Worm (Caenorhabditis elegans): ENCODE data around the gene pinn-4.

ce11 chrII:13414554-13415057 is 11.8 kb downstream of the pinn-4 start, which contains the start of gene Y48E1C.1:
- TF ChIP-seq nhr-80 (tag; optimal IDR thresholded peaks at IDR 0.05): no peak
- no peak for TF ChIP-seq efl-1 (GFP tag; optimal IDR thresholded peaks at IDR 0.05)
- no peak for TF ChIP-seq ccch-3 (GFP tag; optimal IDR thresholded peaks at IDR 0.05)
- no peak for TF ChIP-seq him-1 (tag; optimal IDR thresholded peaks at IDR 0.05)
- TF ChIP-seq xnd-1 (tag; optimal IDR thresholded peaks at IDR 0.05): no peak
- TF ChIP-seq D2030.7 (GFP tag; IDR thresholded peaks at IDR 0.05): no peak
- no peak for TF ChIP-seq C17E4.6 (GFP tag; IDR thresholded peaks at IDR 0.05)
- TF ChIP-seq snpc-1.3 (tag; optimal IDR thresholded peaks at IDR 0.05; ENCODE audit: insufficient read depth): no peak
- no peak for TF ChIP-seq mel-28 (tag; optimal IDR thresholded peaks at IDR 0.05; ENCODE audit: borderline replicate concordance)
- TF ChIP-seq hmg-20 (GFP tag; IDR thresholded peaks at IDR 0.05): no peak
- no peak for TF ChIP-seq ama-1 (optimal IDR thresholded peaks at IDR 0.05)
- TF ChIP-seq ama-1 (GFP tag; optimal IDR thresholded peaks at IDR 0.05): no peak
- no peak for TF ChIP-seq unc-130 (GFP tag; optimal IDR thresholded peaks at IDR 0.05)
- TF ChIP-seq F49E8.2 (tag; optimal IDR thresholded peaks at IDR 0.05; ENCODE audit: insufficient read depth): no peak
- TF ChIP-seq Y95B8A.8 (GFP tag; IDR thresholded peaks at IDR 0.05): no peak
